Fruit fly (Drosophila melanogaster) whole organism, embryonic: ENCODE results near the gene Orp8.

Experiments used
- Atf6 ChIP-seq: fragments of 200-800 bp; sonication (Bioruptor generic); IDR thresholded peaks from 2 replicates; pipeline ENCODE4 v1.3.6; 2022; ENCODE audit warnings: missing biosample characterization, missing genetic modification characterization
- CG1024 ChIP-seq: fragments of 200-800 bp; sonication (Bioruptor generic); IDR thresholded peaks from 2 replicates; pipeline ENCODE4 v1.3.6; 2022; ENCODE audit warnings: missing biosample characterization, missing genetic modification characterization
- CG10366 ChIP-seq: fragments of 200-800 bp; sonication (Bioruptor generic); IDR thresholded peaks from 2 replicates; pipeline ENCODE4 v1.3.6; 2022; ENCODE audit warnings: missing biosample characterization, missing genetic modification characterization
- CG10654 ChIP-seq: fragments of 200-800 bp; sonication (Bioruptor generic); optimal IDR thresholded peaks from 2 replicates; lab custom pipeline; 2016; ENCODE audit warnings: missing biosample characterization, missing genetic modification characterization
- CG10959 ChIP-seq: fragments of 200-800 bp; sonication (Bioruptor generic); IDR thresholded peaks from 2 replicates; pipeline ENCODE4 v1.3.6; 2022; ENCODE audit warnings: missing biosample characterization, missing genetic modification characterization
- CG12769 ChIP-seq: fragments of 200-800 bp; sonication (Bioruptor generic); optimal IDR thresholded peaks from 2 replicates; lab custom pipeline; 2019; ENCODE audit warnings: missing biosample characterization, mild to moderate bottlenecking, missing genetic modification characterization, moderate library complexity
- CG13424 ChIP-seq: fragments of 200-800 bp; sonication (Bioruptor generic); optimal IDR thresholded peaks from 2 replicates; lab custom pipeline; 2019; ENCODE audit warnings: missing biosample characterization, mild to moderate bottlenecking, missing genetic modification characterization, moderate library complexity
- CG17359 ChIP-seq: fragments of 200-800 bp; sonication (Bioruptor generic); optimal IDR thresholded peaks from 3 replicates; lab custom pipeline; 2018; ENCODE audit warnings: missing biosample characterization, mild to moderate bottlenecking, missing genetic modification characterization, moderate library complexity
- CG3065 ChIP-seq: fragments of 200-800 bp; sonication (Bioruptor generic); optimal IDR thresholded peaks from 2 replicates; lab custom pipeline; 2016; ENCODE audit warnings: missing biosample characterization, missing genetic modification characterization
- CG31441 ChIP-seq: fragments of 200-800 bp; sonication (Bioruptor generic); IDR thresholded peaks from 2 replicates; pipeline ENCODE4 v1.3.6; 2022; ENCODE audit warnings: missing biosample characterization, missing genetic modification characterization
- CG4328 ChIP-seq: fragments of 200-800 bp; sonication (Bioruptor generic); optimal IDR thresholded peaks from 3 replicates; lab custom pipeline; 2017; ENCODE audit warnings: missing biosample characterization, missing genetic modification reagents, missing genetic modification characterization
- CG43689 ChIP-seq: fragments of 200-800 bp; sonication (Bioruptor generic); IDR thresholded peaks from 2 replicates; pipeline ENCODE4 v1.3.6; 2022; ENCODE audit warnings: missing biosample characterization, missing genetic modification characterization
- CG4617 ChIP-seq: fragments of 200-800 bp; sonication (Bioruptor generic); optimal IDR thresholded peaks from 3 replicates; lab custom pipeline; 2016; ENCODE audit warnings: missing biosample characterization, missing genetic modification characterization, borderline replicate concordance
- CG4854 ChIP-seq: fragments of 200-800 bp; sonication (Bioruptor generic); optimal IDR thresholded peaks from 2 replicates; lab custom pipeline; 2016; ENCODE audit warnings: missing biosample characterization, missing genetic modification characterization, inconsistent platforms
- CG6254 ChIP-seq: fragments of 200-800 bp; sonication (Bioruptor generic); optimal IDR thresholded peaks from 3 replicates; lab custom pipeline; 2017; ENCODE audit warnings: mild to moderate bottlenecking, missing biosample characterization, missing genetic modification reagents, missing genetic modification characterization
- CG6654 ChIP-seq: fragments of 200-800 bp; sonication (Bioruptor generic); optimal IDR thresholded peaks from 2 replicates; lab custom pipeline; 2017; ENCODE audit warnings: missing biosample characterization, mild to moderate bottlenecking, missing genetic modification characterization
- CG9797 ChIP-seq: fragments of 200-800 bp; sonication (Bioruptor generic); optimal IDR thresholded peaks from 3 replicates; lab custom pipeline; 2018; ENCODE audit warnings: missing biosample characterization, mild to moderate bottlenecking, missing genetic modification characterization
- CG9876 ChIP-seq: fragments of 200-800 bp; sonication (Bioruptor generic); optimal IDR thresholded peaks from 2 replicates; lab custom pipeline; 2016; ENCODE audit warnings: missing biosample characterization, missing genetic modification characterization
- CTCF ChIP-seq: fragments of 200-800 bp; sonication (Bioruptor generic); optimal IDR thresholded peaks from 2 replicates; lab custom pipeline; 2017; ENCODE audit warnings: missing biosample characterization, mild to moderate bottlenecking, missing genetic modification characterization, moderate library complexity
- Dip2 ChIP-seq: fragments of 200-800 bp; sonication (Bioruptor generic); IDR thresholded peaks from 2 replicates; pipeline ENCODE4 v1.3.6; 2022; ENCODE audit warnings: missing biosample characterization, missing genetic modification characterization
- Mrtf ChIP-seq: fragments of 200-800 bp; sonication (Bioruptor generic); IDR thresholded peaks from 3 replicates; pipeline ENCODE4 v1.3.6; 2022; ENCODE audit warnings: missing biosample characterization, missing genetic modification characterization
- Myb ChIP-seq: fragments of 200-800 bp; sonication (Bioruptor generic); optimal IDR thresholded peaks from 2 replicates; lab custom pipeline; 2016; ENCODE audit warnings: missing biosample characterization, missing genetic modification characterization
- NC2β ChIP-seq: fragments of 200-800 bp; sonication (Bioruptor generic); optimal IDR thresholded peaks from 2 replicates; lab custom pipeline; 2016; ENCODE audit warnings: missing biosample characterization, missing genetic modification characterization
- Oaz ChIP-seq: fragments of 200-800 bp; sonication (Bioruptor generic); IDR thresholded peaks from 2 replicates; pipeline ENCODE4 v1.3.6; 2022; ENCODE audit warnings: missing biosample characterization, missing genetic modification characterization
- Opbp ChIP-seq: fragments of 200-800 bp; sonication (Bioruptor generic); IDR thresholded peaks from 3 replicates; pipeline ENCODE4 v1.3.6; 2022; ENCODE audit warnings: missing biosample characterization, missing genetic modification characterization; ENCODE audit not compliant: partially characterized antibody
- Pdp1 ChIP-seq, 2 experiments: fragments of 200-800 bp; sonication (Bioruptor generic); optimal IDR thresholded peaks; 3 replicates each; lab custom pipeline; 2016; ENCODE audit warnings: missing biosample characterization in 2 of 2, missing genetic modification characterization in 2 of 2, mild to moderate bottlenecking in 1 of 2, moderate library complexity in 1 of 2
- Ssrp ChIP-seq: fragments of 200-800 bp; sonication (Bioruptor generic); optimal IDR thresholded peaks from 2 replicates; lab custom pipeline; 2018; ENCODE audit warnings: missing biosample characterization, mild to moderate bottlenecking, missing genetic modification characterization, moderate library complexity
- Trl ChIP-seq, 3 experiments: fragments of >200 bp in 2 of 3; fragments of 200-800 bp in 1 of 3; sonication (Bioruptor generic) in 1 of 3; optimal IDR thresholded peaks; 2 replicates in 1 of 3; 3 replicates in 2 of 3; lab custom pipeline; 2016 to 2017; ENCODE audit warnings: missing biosample characterization in 1 of 3, missing genetic modification characterization in 1 of 3
- ato ChIP-seq: fragments of 200-800 bp; sonication (Bioruptor generic); IDR thresholded peaks from 2 replicates; pipeline ENCODE4 v1.3.6; 2022; ENCODE audit warnings: missing biosample characterization, missing genetic modification characterization; ENCODE audit not compliant: partially characterized antibody
- bcd ChIP-seq: fragments of 200-800 bp; sonication (Bioruptor generic); optimal IDR thresholded peaks from 2 replicates; lab custom pipeline; 2017; ENCODE audit warnings: missing biosample characterization, mild to moderate bottlenecking, missing genetic modification characterization
- crol ChIP-seq: fragments of 200-800 bp; sonication (Bioruptor generic); IDR thresholded peaks from 2 replicates; pipeline ENCODE4 v1.3.6; 2022; ENCODE audit warnings: missing biosample characterization, missing genetic modification characterization
- cwo ChIP-seq: fragments of 200-800 bp; sonication (Bioruptor generic); optimal IDR thresholded peaks from 3 replicates; lab custom pipeline; 2017; ENCODE audit warnings: missing biosample characterization, missing genetic modification characterization, mild to moderate bottlenecking, moderate library complexity, missing genetic modification reagents
- dimm ChIP-seq: fragments of 200-800 bp; sonication (Bioruptor generic); IDR thresholded peaks from 2 replicates; pipeline ENCODE4 v1.3.6; 2022; ENCODE audit warnings: missing biosample characterization, missing genetic modification characterization
- dm ChIP-seq: fragments of 200-800 bp; sonication (Bioruptor generic); optimal IDR thresholded peaks from 3 replicates; lab custom pipeline; 2016; ENCODE audit warnings: missing biosample characterization, missing genetic modification characterization
- dysf ChIP-seq: fragments of 200-800 bp; sonication (Bioruptor generic); IDR thresholded peaks from 3 replicates; pipeline ENCODE4 v1.3.6; 2022; ENCODE audit warnings: missing biosample characterization, missing genetic modification characterization
- ewg ChIP-seq: fragments of 200-800 bp; sonication (Bioruptor generic); optimal IDR thresholded peaks from 3 replicates; lab custom pipeline; 2017; ENCODE audit warnings: mild to moderate bottlenecking, missing biosample characterization, missing genetic modification reagents, missing genetic modification characterization
- exex ChIP-seq: fragments of 200-800 bp; sonication (Bioruptor generic); optimal IDR thresholded peaks from 4 replicates; lab custom pipeline; 2018; ENCODE audit warnings: missing biosample characterization, mild to moderate bottlenecking, missing genetic modification characterization, moderate library complexity
- fd102C ChIP-seq: fragments of 200-800 bp; sonication (Bioruptor generic); optimal IDR thresholded peaks from 2 replicates; lab custom pipeline; 2018; ENCODE audit warnings: missing biosample characterization, mild to moderate bottlenecking, missing genetic modification characterization, moderate library complexity
- her ChIP-seq: fragments of 200-800 bp; sonication (Bioruptor generic); optimal IDR thresholded peaks from 2 replicates; lab custom pipeline; 2016; ENCODE audit warnings: missing biosample characterization, missing genetic modification characterization
- jumu ChIP-seq: fragments of 200-800 bp; sonication (Bioruptor generic); optimal IDR thresholded peaks from 3 replicates; lab custom pipeline; 2016; ENCODE audit warnings: missing biosample characterization, missing genetic modification characterization
- ken ChIP-seq: fragments of 200-800 bp; sonication (Bioruptor generic); IDR thresholded peaks from 3 replicates; pipeline ENCODE4 v1.3.6; 2022; ENCODE audit warnings: missing biosample characterization, missing genetic modification characterization
- pnt ChIP-seq: fragments of 200-800 bp; sonication (Bioruptor generic); optimal IDR thresholded peaks from 3 replicates; lab custom pipeline; 2016; ENCODE audit warnings: missing biosample characterization, missing genetic modification characterization
- ro ChIP-seq: fragments of 200-800 bp; sonication (Bioruptor generic); IDR thresholded peaks from 2 replicates; pipeline ENCODE4 v1.3.6; 2022; ENCODE audit warnings: missing biosample characterization, missing genetic modification characterization
- seq ChIP-seq: fragments of 200-800 bp; sonication (Bioruptor generic); IDR thresholded peaks from 2 replicates; pipeline ENCODE4 v1.3.6; 2022; ENCODE audit warnings: missing biosample characterization, missing genetic modification characterization
- tio ChIP-seq: fragments of 200-800 bp; sonication (Bioruptor generic); optimal IDR thresholded peaks from 2 replicates; lab custom pipeline; 2017; ENCODE audit warnings: missing biosample characterization, missing genetic modification characterization, inconsistent platforms
- tll ChIP-seq, 2 experiments: fragments of 200-800 bp in 1 of 2; fragments of >200 bp in 1 of 2; sonication (Bioruptor generic) in 1 of 2; optimal IDR thresholded peaks; 2 replicates each; lab custom pipeline; 2017 to 2019; ENCODE audit warnings: missing biosample characterization in 2 of 2, missing genetic modification characterization in 2 of 2, mild to moderate bottlenecking in 1 of 2, moderate library complexity in 1 of 2
- trh ChIP-seq: fragments of 200-800 bp; sonication (Bioruptor generic); optimal IDR thresholded peaks from 2 replicates; lab custom pipeline; 2016; ENCODE audit warnings: missing biosample characterization, missing genetic modification characterization
- twi ChIP-seq: fragments of 200-800 bp; optimal IDR thresholded peaks from 2 replicates; lab custom pipeline; 2019; ENCODE audit warnings: missing biosample characterization, mild to moderate bottlenecking, missing genetic modification characterization, moderate library complexity
- vnd ChIP-seq: fragments of 200-800 bp; sonication (Bioruptor generic); IDR thresholded peaks from 3 replicates; pipeline ENCODE4 v1.3.6; 2022; ENCODE audit warnings: missing biosample characterization, missing genetic modification characterization; ENCODE audit not compliant: partially characterized antibody
- zen2 ChIP-seq: fragments of 200-800 bp; sonication (Bioruptor generic); IDR thresholded peaks from 3 replicates; pipeline ENCODE4 v1.3.6; 2022; ENCODE audit warnings: missing biosample characterization, missing genetic modification characterization; ENCODE audit not compliant: partially characterized antibody

The Orp8 gene

dm6 chr3R:20308972-20309660 lies at the start of gene Orp8 (continued):
- TF ChIP-seq dimm (GFP tag; lab: Robert Waterston, UW) (no peak), CG17359 (no peak), zen2 (no peak), CG4328 (no peak), Mrtf (no peak), CG10959 (GFP tag; lab: Robert Waterston, UW) (no peak), ato (GFP tag; lab: Robert Waterston, UW) (no peak), CG4617 (GFP tag; lab: Kevin White, UChicago) (no peak), Myb (GFP tag; lab: Kevin White, UChicago) (peak; percentile 80), bcd (GFP tag; lab: Kevin White, UChicago) (peak; percentile 19), Dip2 (GFP tag; lab: Robert Waterston, UW) (no peak), CG1024 (GFP tag; lab: Robert Waterston, UW) (no peak), exex (tag; lab: Kevin White, UChicago) (no peak), cwo (peak; percentile 46), CG31441 (GFP tag; lab: Robert Waterston, UW) (no peak), NC2β (GFP tag; lab: Kevin White, UChicago) (no peak), her (GFP tag; lab: Kevin White, UChicago) (peak; percentile 27), seq (GFP tag; lab: Robert Waterston, UW) (peak; percentile 64; the same call in 1 of the 2 replicates), tio (no peak), dm (GFP tag; lab: Kevin White, UChicago) (no peak), ro (GFP tag; lab: Robert Waterston, UW) (no peak), CG12769 (tag; lab: Kevin White, UChicago) (peak; percentile 97), trh (GFP tag; lab: Kevin White, UChicago) (no peak), dysf (GFP tag; lab: Robert Waterston, UW) (no peak), Atf6 (GFP tag; lab: Robert Waterston, UW) (peak; percentile 53; the same call in 1 of the 2 replicates), crol (peak; percentile 93), CTCF (GFP tag; lab: Kevin White, UChicago) (no peak), twi (tag; lab: Kevin White, UChicago) (no peak), CG10366 (no peak), CG9797 (GFP tag; lab: Kevin White, UChicago) (no peak), CG6254 (GFP tag; lab: Kevin White, UChicago) (no peak), CG9876 (GFP tag; lab: Kevin White, UChicago) (no peak), CG4854 (GFP tag; lab: Kevin White, UChicago) (no peak), pnt (GFP tag; lab: Kevin White, UChicago) (no peak), Trl (optimal IDR thresholded peaks at IDR 0.05; lab: Kevin White, UChicago) (no peak), Trl (GFP tag; optimal IDR thresholded peaks at IDR 0.05; lab: Kevin White, UChicago) (no peak)

dm6 chr3R:20259440-20260170 lies 49.5 kb upstream of the Orp8 start:
- TF ChIP-seq Opbp (GFP tag; lab: Robert Waterston, UW) (no peak), ken (GFP tag; lab: Robert Waterston, UW) (no peak), Pdp1 (GFP tag; optimal IDR thresholded peaks at IDR 0.05; lab: Kevin White, UChicago) (no peak), Oaz (no peak), ewg (GFP tag; lab: Kevin White, UChicago) (no peak), CG6654 (GFP tag; lab: Kevin White, UChicago) (no peak), vnd (GFP tag; lab: Robert Waterston, UW) (no peak), CG13424 (peak; percentile 43), jumu (GFP tag; lab: Kevin White, UChicago) (no peak), CG3065 (no peak), Ssrp (tag; lab: Kevin White, UChicago) (no peak), CG43689 (no peak), tll (GFP tag; optimal IDR thresholded peaks at IDR 0.05; lab: Kevin White, UChicago) (no peak), fd102C (GFP tag; lab: Kevin White, UChicago) (peak; percentile 45), CG10654 (GFP tag; lab: Kevin White, UChicago) (peak; percentile 9)
